Fruit fly (Drosophila melanogaster): ENCODE data around the gene CG43702.

DNA sequence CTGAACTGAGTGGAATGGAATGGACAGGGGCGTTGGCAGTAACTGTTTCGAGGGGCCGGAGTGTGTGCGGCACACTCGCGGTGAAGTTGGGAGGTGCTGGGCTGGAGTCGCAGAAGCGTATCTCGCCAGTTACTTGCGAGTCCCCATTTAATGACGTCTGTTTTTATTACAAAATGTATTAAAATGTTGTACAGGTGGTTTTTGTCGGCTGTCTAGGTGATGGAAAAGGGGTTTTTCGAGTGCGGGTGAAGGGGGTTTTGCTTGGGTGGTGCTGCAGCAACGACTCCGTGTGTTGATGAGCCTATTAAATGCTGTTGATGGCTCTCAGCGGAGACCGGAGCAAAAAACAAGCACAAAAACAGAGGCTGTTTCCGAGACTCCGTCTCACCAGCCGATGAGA, 47.1 kb upstream of the CG43702 start:
- TF ChIP-seq Pif1B (GFP tag; optimal IDR thresholded peaks at IDR 0.05) (peak; percentile 7), CG32121 (GFP tag; IDR thresholded peaks at IDR 0.05) (peak; percentile 74; the same call in 1 of the 2 replicates), CG13204 (GFP tag; optimal IDR thresholded peaks at IDR 0.05) (peak; percentile 86), CG12605 (GFP tag; IDR thresholded peaks at IDR 0.05) (peak; percentile 39; the same call in 1 of the 2 replicates), CG8301 (tag; optimal IDR thresholded peaks at IDR 0.05) (peak; percentile 40), CG14655 (GFP tag; optimal IDR thresholded peaks at IDR 0.05) (peak; percentile 62), CG17806 (tag; optimal IDR thresholded peaks at IDR 0.05) (peak; percentile 64), CG4496 (GFP tag; IDR thresholded peaks at IDR 0.05) (peak; percentile 54; the same call in 1 of the 3 replicates)

Measured in whole organism, pupa.